Worm (Caenorhabditis elegans) whole organism, L4/young adult: Measurements from ENCODE around the gene C33C12.7.

Source experiments
- W03F9.2 ChIP-seq: fragments of 150-350 bp; optimal IDR thresholded peaks from 2 replicates; lab custom pipeline; 2014; ENCODE audit warnings: missing biosample characterization, missing genetic modification characterization
- dao-5 ChIP-seq: sonication (generic microtip); optimal IDR thresholded peaks from 2 replicates; lab custom pipeline; 2016; ENCODE audit warnings: missing genotype, missing genetic modification characterization, moderate library complexity, missing compliant biosample characterization
- him-1 ChIP-seq: sonication (generic microtip); optimal IDR thresholded peaks from 2 replicates; lab custom pipeline; 2016; ENCODE audit warnings: missing genotype, missing genetic modification reagents, missing genetic modification characterization, missing compliant biosample characterization

- no peak for TF ChIP-seq dao-5 (tag; lab: Kevin White, UChicago)
- no peak for TF ChIP-seq W03F9.2 (tag; lab: Kevin White, UChicago)
- no peak for TF ChIP-seq him-1 (tag; lab: Kevin White, UChicago)
Measured at ce11 chrII:2168374-2168773, 6.9 kb downstream of the C33C12.7 start, which contains the start of gene fbxb-38.
